Worm (Caenorhabditis elegans) whole organism, midembryonic: ENCODE results near the gene C06A12.19.

Experiments
- T22C8.4 ChIP-seq: fragments of 200-800 bp; sonication (Bioruptor generic); IDR thresholded peaks from 2 replicates; pipeline ENCODE4 v1.3.6; 2022; ENCODE audit warnings: missing genetic modification characterization, missing compliant biosample characterization
- ref-1 ChIP-seq: fragments of 200-800 bp; sonication (Bioruptor generic); conservative IDR thresholded peaks from 2 replicates; pipeline ENCODE4 v1.3.6; 2022; ENCODE audit warnings: missing genetic modification reagents, missing genetic modification characterization, missing compliant biosample characterization
- ztf-29 ChIP-seq: fragments of 200-800 bp; sonication (Bioruptor generic); IDR thresholded peaks from 2 replicates; pipeline ENCODE4 v1.3.6; 2022; ENCODE audit warnings: missing genetic modification reagents, missing genetic modification characterization, missing compliant biosample characterization

- TF ChIP-seq ztf-29 (GFP tag; lab: Robert Waterston, UW) (no peak), T22C8.4 (GFP tag; lab: Robert Waterston, UW) (no peak), ref-1 (GFP tag; lab: Robert Waterston, UW) (no peak)
Observed at ce11 chrIV:17436552-17436951, 3.3 kb downstream of the C06A12.19 start, which contains the start of gene gcy-27.
